Worm (Caenorhabditis elegans) whole organism, L1 larva: ENCODE results near the gene K09E2.3.

Experiments
- elt-3 ChIP-seq, 6 experiments: fragments of 150-350 bp in 1 of 6; sonication (generic microtip); optimal IDR thresholded peaks; 2 replicates each; lab custom pipeline; 2017 to 2018; ENCODE audit warnings: missing biosample characterization in 6 of 6, missing genetic modification characterization in 6 of 6, inconsistent platforms in 1 of 6
- fos-1 ChIP-seq: fragments of 150-350 bp; optimal IDR thresholded peaks from 2 replicates; lab custom pipeline; 2014; ENCODE audit warnings: missing biosample characterization, missing genetic modification characterization
- jun-1 ChIP-seq: fragments of 150-350 bp; optimal IDR thresholded peaks from 2 replicates; lab custom pipeline; 2014; ENCODE audit warnings: missing biosample characterization, missing genetic modification reagents, missing genetic modification characterization
- lin-35 ChIP-seq, 2 experiments: fragments of 150-350 bp; optimal IDR thresholded peaks; 2 replicates each; lab custom pipeline; 2014; ENCODE audit warnings: missing biosample characterization in 2 of 2, missing genetic modification characterization in 2 of 2, missing genetic modification reagents in 2 of 2
- mep-1 ChIP-seq: fragments of 150-350 bp; optimal IDR thresholded peaks from 2 replicates; lab custom pipeline; 2014; ENCODE audit warnings: missing biosample characterization, missing genetic modification characterization
- pag-3 ChIP-seq: sonication (generic microtip); optimal IDR thresholded peaks from 2 replicates; lab custom pipeline; 2017; ENCODE audit warnings: missing genetic modification characterization, mild to moderate bottlenecking, missing compliant biosample characterization, antibody characterized with exemption, borderline replicate concordance; ENCODE audit not compliant: insufficient read depth
- pqm-1 ChIP-seq: sonication (generic microtip); optimal IDR thresholded peaks from 3 replicates; lab custom pipeline; 2017; ENCODE audit warnings: missing biosample characterization, missing genetic modification characterization
- xbp-1 ChIP-seq: sonication (generic microtip); optimal IDR thresholded peaks from 2 replicates; lab custom pipeline; 2016; ENCODE audit warnings: missing genetic modification characterization, missing compliant biosample characterization

DNA sequence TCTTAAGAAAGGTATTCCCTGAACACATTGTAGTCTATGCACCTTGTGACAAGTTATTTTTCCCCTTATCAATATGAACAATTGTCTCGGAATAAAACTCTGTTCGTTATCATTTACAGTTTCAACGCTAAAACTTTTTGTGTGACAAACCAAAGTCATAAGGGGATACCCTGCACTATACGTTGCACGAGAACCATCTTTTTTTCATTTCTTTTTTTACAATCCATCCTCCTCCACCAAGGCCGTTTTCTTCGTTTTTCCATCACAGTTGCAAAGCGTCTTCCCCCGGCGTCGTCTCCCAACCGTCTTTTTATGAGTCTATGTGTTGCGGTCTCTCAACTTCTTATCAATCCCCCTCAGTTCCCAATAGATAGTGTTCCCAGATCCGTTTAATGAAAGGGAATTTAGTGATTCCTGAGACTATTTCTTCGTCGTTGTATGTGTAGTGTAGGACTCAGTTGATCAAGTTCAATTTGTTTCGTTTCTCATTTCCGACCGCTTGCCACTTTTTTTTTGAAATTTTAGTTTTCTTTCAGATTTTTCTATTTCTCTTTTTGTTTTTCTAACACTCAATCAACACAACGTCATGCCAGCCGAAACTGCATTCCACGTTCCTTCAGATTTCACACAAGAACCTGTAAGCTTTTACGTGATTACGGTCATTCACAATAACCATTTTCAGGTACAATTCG lies 3.4 kb downstream of the K09E2.3 start:
- no peak for TF ChIP-seq mep-1
- no peak for TF ChIP-seq pag-3 (tag; lab: Kevin White, UChicago)
- TF ChIP-seq jun-1, result no peak
- TF ChIP-seq elt-3 (tag; optimal IDR thresholded peaks at IDR 0.05; lab: Kevin White, UChicago), result peak in 4 of 6 experiments; percentile 69 to 79 (median 70)
- peak in 1 of 2 experiments; percentile 73 for TF ChIP-seq lin-35 (GFP tag; optimal IDR thresholded peaks at IDR 0.05; lab: Kevin White, UChicago)
- TF ChIP-seq xbp-1 (tag; lab: Kevin White, UChicago), result no peak
- TF ChIP-seq pqm-1, result no peak
- TF ChIP-seq fos-1 (tag; lab: Kevin White, UChicago), result no peak
